Worm (Caenorhabditis elegans): Measurements from ENCODE around the gene Y43F8B.14.

DNA sequence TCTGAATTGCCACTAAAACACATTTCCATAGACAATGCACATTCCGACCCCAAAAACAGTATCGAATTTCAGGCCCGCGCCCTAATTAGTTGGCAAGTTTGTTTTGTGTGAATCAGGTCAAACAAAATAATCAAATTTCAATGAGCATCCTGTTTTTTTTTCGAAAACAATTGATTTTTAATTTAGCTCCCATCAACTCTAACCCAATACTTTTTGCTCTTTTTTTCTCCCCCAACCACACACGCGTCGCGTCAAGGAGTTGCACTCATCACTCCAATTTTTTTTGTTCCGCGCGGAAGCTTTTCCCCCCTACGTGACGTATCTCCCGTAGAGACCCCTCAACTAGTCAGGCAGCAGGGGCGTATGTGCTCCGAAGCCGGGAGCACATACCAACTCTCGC, 45.6 kb upstream of the Y43F8B.14 start:
- TF ChIP-seq lsl-1 (GFP tag; optimal IDR thresholded peaks at IDR 0.05) (no peak), T26A5.8 (tag; optimal IDR thresholded peaks at IDR 0.05) (no peak), nhr-90 (tag; optimal IDR thresholded peaks at IDR 0.05) (no peak)
